Fruit fly (Drosophila melanogaster): ENCODE data around the gene CG14445.
A peak's percentile ranks its signal among the peaks of the same experiment; 100 is the strongest.

The CG14445 gene

dm6 chrX:6255414-6255915 is 18.4 kb downstream of the CG14445 start, which contains the start of the genes Rbcn-3A and Spx (continued):
- TF ChIP-seq CG18764 (GFP tag; optimal IDR thresholded peaks at IDR 0.05) = peak; percentile 0
- TF ChIP-seq nerfin-2 (GFP tag; IDR thresholded peaks at IDR 0.05; ENCODE audit: partially characterized antibody) = peak; percentile 89
- no peak for TF ChIP-seq Rfx (GFP tag; IDR thresholded peaks at IDR 0.05)
- TF ChIP-seq CG12391 (tag; optimal IDR thresholded peaks at IDR 0.05) = peak; percentile 68
- no peak for TF ChIP-seq CG12236 (GFP tag; optimal IDR thresholded peaks at IDR 0.05)
- peak in 1 of 2 experiments; percentile 90 for TF ChIP-seq Pdp1 (GFP tag; optimal IDR thresholded peaks at IDR 0.05)
- TF ChIP-seq Dek (tag; optimal IDR thresholded peaks at IDR 0.05) = peak; percentile 36
- TF ChIP-seq CG4360 (GFP tag; IDR thresholded peaks at IDR 0.05) = no peak
- TF ChIP-seq CG18262 (tag; optimal IDR thresholded peaks at IDR 0.05) = peak; percentile 38
- TF ChIP-seq CG7928 (GFP tag; optimal IDR thresholded peaks at IDR 0.05) = no peak
- no peak for TF ChIP-seq Nf-YA (GFP tag; IDR thresholded peaks at IDR 0.05)
- TF ChIP-seq lmd (GFP tag; IDR thresholded peaks at IDR 0.05) = no peak; the same call in 1 of the 2 replicates
- peak; percentile 61; the same call in 2 of the 3 replicates for TF ChIP-seq mld (GFP tag; IDR thresholded peaks at IDR 0.05; ENCODE audit: partially characterized antibody)
- peak; percentile 1 for TF ChIP-seq CG7556 (GFP tag; optimal IDR thresholded peaks at IDR 0.05)
- TF ChIP-seq CG1602 (GFP tag; optimal IDR thresholded peaks at IDR 0.05) = peak; percentile 5
- no peak for TF ChIP-seq pan (optimal IDR thresholded peaks at IDR 0.05)
- peak in 1 of 2 experiments; percentile 7 for TF ChIP-seq pan (GFP tag; optimal IDR thresholded peaks at IDR 0.05 in 1 of 2, IDR thresholded peaks at IDR 0.05 in 1 of 2)
- peak; percentile 35 for TF ChIP-seq Dp (GFP tag; optimal IDR thresholded peaks at IDR 0.05)
- peak; percentile 85 for TF ChIP-seq vnd (GFP tag; IDR thresholded peaks at IDR 0.05; ENCODE audit: partially characterized antibody)
- no peak for TF ChIP-seq tio (GFP tag; optimal IDR thresholded peaks at IDR 0.05)
- TF ChIP-seq CG4820 (GFP tag; optimal IDR thresholded peaks at IDR 0.05) = no peak
- TF ChIP-seq CG13424 (tag; optimal IDR thresholded peaks at IDR 0.05) = peak; percentile 55
- no peak for TF ChIP-seq en (GFP tag; optimal IDR thresholded peaks at IDR 0.05)
- TF ChIP-seq CG5953 (GFP tag; IDR thresholded peaks at IDR 0.05) = no peak
- TF ChIP-seq CG32767 (GFP tag; IDR thresholded peaks at IDR 0.05) = 0 out of 2 replicates have a peak, but pooled peaks have one; percentile 12
- TF ChIP-seq CG2129 (GFP tag; IDR thresholded peaks at IDR 0.05; ENCODE audit: partially characterized antibody) = peak; percentile 82
- TF ChIP-seq CG42726 (GFP tag; IDR thresholded peaks at IDR 0.05; ENCODE audit: partially characterized antibody) = peak; percentile 68; the same call in 1 of the 2 replicates
- TF ChIP-seq CG10979 (tag; optimal IDR thresholded peaks at IDR 0.05) = peak; percentile 2
- TF ChIP-seq Stat92E (GFP tag; optimal IDR thresholded peaks at IDR 0.05) = peak in 1 of 3 experiments; percentile 45
- TF ChIP-seq fd3F (GFP tag; optimal IDR thresholded peaks at IDR 0.05) = peak; percentile 8
- TF ChIP-seq CG4730 (GFP tag; IDR thresholded peaks at IDR 0.05) = no peak
- peak; percentile 41 for TF ChIP-seq CG15269 (tag; optimal IDR thresholded peaks at IDR 0.05)
- peak; percentile 32 for TF ChIP-seq CG13775 (GFP tag; optimal IDR thresholded peaks at IDR 0.05)
- no peak for TF ChIP-seq CG6254 (GFP tag; optimal IDR thresholded peaks at IDR 0.05)
- no peak for TF ChIP-seq CG9609 (GFP tag; optimal IDR thresholded peaks at IDR 0.05)
- TF ChIP-seq prd (optimal IDR thresholded peaks at IDR 0.05) = no peak
- TF ChIP-seq prd (GFP tag; IDR thresholded peaks at IDR 0.05) = peak; percentile 41; the same call in 1 of the 3 replicates
- peak; percentile 42 for TF ChIP-seq pzg (GFP tag; optimal IDR thresholded peaks at IDR 0.05)
- TF ChIP-seq CG2712 (tag; optimal IDR thresholded peaks at IDR 0.05) = peak; percentile 49
- TF ChIP-seq zen2 (GFP tag; IDR thresholded peaks at IDR 0.05; ENCODE audit: partially characterized antibody) = peak; percentile 64; the same call in 1 of the 3 replicates
- peak; percentile 39; the same call in 1 of the 4 replicates for TF ChIP-seq Gug (GFP tag; IDR thresholded peaks at IDR 0.05)
- no peak for TF ChIP-seq cas (GFP tag; IDR thresholded peaks at IDR 0.05)
- peak; percentile 61 for TF ChIP-seq gem (tag; optimal IDR thresholded peaks at IDR 0.05)
- TF ChIP-seq Side (GFP tag; optimal IDR thresholded peaks at IDR 0.05) = no peak
- no peak for TF ChIP-seq Mes4 (GFP tag; optimal IDR thresholded peaks at IDR 0.05)
- peak; percentile 21 for TF ChIP-seq D19A (tag; optimal IDR thresholded peaks at IDR 0.05)
- TF ChIP-seq lola (GFP tag; optimal IDR thresholded peaks at IDR 0.05) = peak in 1 of 3 experiments; percentile 32
- no peak for TF ChIP-seq CG12155 (GFP tag; optimal IDR thresholded peaks at IDR 0.05)
- no peak for TF ChIP-seq stc (GFP tag; IDR thresholded peaks at IDR 0.05)

Data from whole organism, embryonic.